Worm (Caenorhabditis elegans): ENCODE data around the gene mfn-1.

The mfn-1 gene

DNA sequence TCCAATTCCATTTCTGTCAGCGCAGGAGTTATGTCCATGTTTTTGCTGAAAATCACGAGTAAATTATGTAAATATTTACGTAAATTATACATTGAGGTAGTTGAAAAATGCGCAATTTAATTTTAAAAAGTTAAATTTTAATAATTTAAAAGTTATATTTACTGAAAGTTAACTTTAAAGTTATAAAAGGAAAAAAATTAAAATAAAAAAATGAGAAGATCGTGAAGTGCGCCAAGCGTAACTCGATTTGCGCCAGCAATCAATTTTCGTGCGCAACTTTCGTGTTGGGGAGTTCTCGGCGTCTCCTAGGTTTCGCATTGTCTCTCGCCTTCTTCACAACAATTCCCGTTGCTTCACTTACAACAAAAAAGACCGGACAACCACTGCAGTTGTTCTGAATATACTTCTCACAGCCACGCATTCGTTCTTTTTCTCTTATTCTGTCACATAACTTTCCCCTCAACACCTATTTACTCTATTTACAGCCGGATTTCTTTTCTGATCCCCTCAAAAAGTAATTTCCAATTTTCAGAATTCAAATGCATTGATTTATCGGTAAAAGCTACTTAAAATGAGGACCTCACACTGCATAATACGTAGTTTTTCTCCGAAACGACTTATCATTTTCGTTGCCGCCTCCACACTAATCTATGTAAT lies 1.8 kb upstream of the mfn-1 start, which contains the start of the genes metl-1 and W02B12.11 (continued):
- TF ChIP-seq F10B5.3 (tag; optimal IDR thresholded peaks at IDR 0.05), result peak; percentile 53
- peak; percentile 60; the same call in 1 of the 2 replicates for TF ChIP-seq lim-7 (GFP tag; IDR thresholded peaks at IDR 0.05)
- peak; percentile 24 for TF ChIP-seq mxl-3 (GFP tag; optimal IDR thresholded peaks at IDR 0.05)
- TF ChIP-seq Y48G9A.11 (GFP tag; IDR thresholded peaks at IDR 0.05), result peak; percentile 47; the same call in 1 of the 2 replicates
- TF ChIP-seq dpl-1 (GFP tag; optimal IDR thresholded peaks at IDR 0.05), result peak; percentile 82
- peak; percentile 84 for TF ChIP-seq pha-4 (GFP tag; IDR thresholded peaks at IDR 0.05)
- TF ChIP-seq pha-4 (tag; optimal IDR thresholded peaks at IDR 0.05), result peak; percentile 14
- TF ChIP-seq mes-2 (tag; optimal IDR thresholded peaks at IDR 0.05; ENCODE audit: poor library complexity, severe bottlenecking), result peak; percentile 93
- TF ChIP-seq ceh-28 (tag; optimal IDR thresholded peaks at IDR 0.05), result no peak
- TF ChIP-seq T20F7.1 (GFP tag; optimal IDR thresholded peaks at IDR 0.05), result no peak
- peak; percentile 88 for TF ChIP-seq dve-1 (tag; optimal IDR thresholded peaks at IDR 0.05; ENCODE audit: insufficient read depth)
- peak; percentile 40 for TF ChIP-seq F49E8.2 (tag; optimal IDR thresholded peaks at IDR 0.05; ENCODE audit: borderline replicate concordance)
- peak in 1 of 2 experiments; percentile 68 for TF ChIP-seq hif-1 (tag; optimal IDR thresholded peaks at IDR 0.05)
- no peak for TF ChIP-seq F26F4.8 (GFP tag; conservative IDR thresholded peaks at IDR 0.05)
- TF ChIP-seq php-3 (GFP tag; IDR thresholded peaks at IDR 0.05), result peak; percentile 37; the same call in 1 of the 2 replicates
- TF ChIP-seq ceh-62 (tag; optimal IDR thresholded peaks at IDR 0.05), result no peak
- peak; percentile 6 for TF ChIP-seq zip-2 (tag; optimal IDR thresholded peaks at IDR 0.05)
- TF ChIP-seq daf-16 (GFP tag; optimal IDR thresholded peaks at IDR 0.05), result peak in 1 of 2 experiments; percentile 35
- TF ChIP-seq daf-16 (tag; optimal IDR thresholded peaks at IDR 0.05), result peak; percentile 79
- no peak for TF ChIP-seq ZK337.2 (GFP tag; IDR thresholded peaks at IDR 0.05)
- no peak for TF ChIP-seq daf-8 (GFP tag; IDR thresholded peaks at IDR 0.05)
- no peak for TF ChIP-seq F44E2.7 (GFP tag; IDR thresholded peaks at IDR 0.05)
- TF ChIP-seq lin-13 (GFP tag; optimal IDR thresholded peaks at IDR 0.05), result no peak
- peak; percentile 73 for TF ChIP-seq ctbp-1 (GFP tag; IDR thresholded peaks at IDR 0.05)
- no peak for TF ChIP-seq daf-12 (tag; optimal IDR thresholded peaks at IDR 0.05)
- peak; percentile 28; the same call in 1 of the 2 replicates for TF ChIP-seq nhr-41 (GFP tag; IDR thresholded peaks at IDR 0.05)
- no peak for TF ChIP-seq ceh-82 (tag; optimal IDR thresholded peaks at IDR 0.05)
- TF ChIP-seq aha-1 (tag), result peak; percentile 31
- no peak for TF ChIP-seq dmd-9 (GFP tag; IDR thresholded peaks at IDR 0.05)
- no peak for TF ChIP-seq skn-1 (tag; optimal IDR thresholded peaks at IDR 0.05)
- TF ChIP-seq nhr-6 (tag; optimal IDR thresholded peaks at IDR 0.05), result peak; percentile 68
- no peak for TF ChIP-seq lin-39 (tag; optimal IDR thresholded peaks at IDR 0.05)

DNA sequence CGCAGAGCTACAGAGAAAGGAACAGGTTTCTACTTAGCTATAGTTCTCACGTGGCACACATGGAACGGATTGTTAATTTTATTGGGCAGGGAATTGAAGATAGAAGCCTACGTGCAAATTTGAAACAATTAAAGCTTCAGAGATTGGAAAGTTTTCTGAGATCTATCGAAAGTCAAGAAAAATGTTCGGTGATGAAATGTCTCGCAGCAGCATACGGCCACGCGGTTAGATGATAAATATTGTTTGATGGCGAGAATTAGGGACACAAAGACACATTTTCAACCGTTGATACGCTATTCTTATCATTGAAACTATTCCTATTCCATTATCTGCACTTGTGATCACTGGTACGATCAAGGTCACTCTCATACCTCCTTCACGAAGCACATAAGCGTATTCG lies 726 bp upstream of the mfn-1 start:
- TF ChIP-seq mxl-2 (GFP tag; conservative IDR thresholded peaks at IDR 0.05), result no peak
- TF ChIP-seq hlh-11 (tag; optimal IDR thresholded peaks at IDR 0.05), result peak; percentile 79
- TF ChIP-seq zfp-2 (tag; optimal IDR thresholded peaks at IDR 0.05), result no peak
- no peak for TF ChIP-seq daf-16 (GFP tag; optimal IDR thresholded peaks at IDR 0.05)
- peak; percentile 37 for TF ChIP-seq daf-16 (tag; optimal IDR thresholded peaks at IDR 0.05)
- no peak for TF ChIP-seq nhr-42 (GFP tag; IDR thresholded peaks at IDR 0.05)
- no peak for TF ChIP-seq spr-1 (tag; optimal IDR thresholded peaks at IDR 0.05)
- no peak for TF ChIP-seq nhr-25 (tag; optimal IDR thresholded peaks at IDR 0.05; ENCODE audit: borderline replicate concordance, insufficient read depth)
- TF ChIP-seq mdl-1 (tag; optimal IDR thresholded peaks at IDR 0.05), result peak; percentile 14 to 83
- no peak for TF ChIP-seq set-16 (GFP tag; IDR thresholded peaks at IDR 0.05)
- TF ChIP-seq lsy-2 (tag; optimal IDR thresholded peaks at IDR 0.05), result peak in 1 of 2 experiments; percentile 56
- peak; percentile 25 for TF ChIP-seq T20F7.1 (GFP tag; optimal IDR thresholded peaks at IDR 0.05)
- no peak for TF ChIP-seq saeg-2 (GFP tag; IDR thresholded peaks at IDR 0.05)
- TF ChIP-seq mdt-29 (GFP tag; IDR thresholded peaks at IDR 0.05), result no peak
- TF ChIP-seq zfp-3 (GFP tag; conservative IDR thresholded peaks at IDR 0.05), result no peak
- peak; percentile 85 for TF ChIP-seq dmd-6 (GFP tag; IDR thresholded peaks at IDR 0.05)
- TF ChIP-seq aha-1 (tag), result peak; percentile 99
- no peak for TF ChIP-seq rbr-2 (tag; optimal IDR thresholded peaks at IDR 0.05)
- peak; percentile 71 for TF ChIP-seq pqm-1 (tag; optimal IDR thresholded peaks at IDR 0.05)
- peak; percentile 55 for TF ChIP-seq nhr-48 (tag; optimal IDR thresholded peaks at IDR 0.05)
- 0 out of 2 replicates have a peak, but pooled peaks have one; percentile 10 for TF ChIP-seq php-3 (GFP tag; IDR thresholded peaks at IDR 0.05)
- TF ChIP-seq dpl-1 (GFP tag; optimal IDR thresholded peaks at IDR 0.05), result no peak
- no peak for TF ChIP-seq ZK337.2 (GFP tag; IDR thresholded peaks at IDR 0.05)
- TF ChIP-seq hif-1 (tag; optimal IDR thresholded peaks at IDR 0.05), result peak; percentile 58 to 92
- TF ChIP-seq nhr-41 (GFP tag; IDR thresholded peaks at IDR 0.05), result no peak
- no peak for TF ChIP-seq nhr-11 (tag; optimal IDR thresholded peaks at IDR 0.05)
- TF ChIP-seq dmd-9 (GFP tag; IDR thresholded peaks at IDR 0.05), result no peak
